Worm (Caenorhabditis elegans) whole organism, midembryonic: ENCODE measurements around the gene srt-65.

Experiments
- T22C8.4 ChIP-seq: fragments of 200-800 bp; sonication (Bioruptor generic); IDR thresholded peaks from 2 replicates; pipeline ENCODE4 v1.3.6; 2022; ENCODE audit warnings: missing genetic modification characterization, missing compliant biosample characterization
- cog-1 ChIP-seq: sonication (generic microtip); optimal IDR thresholded peaks from 2 replicates; lab custom pipeline; 2016; ENCODE audit warnings: missing genetic modification characterization, missing compliant biosample characterization
- flt-1 ChIP-seq: fragments of 200-800 bp; sonication (Bioruptor generic); IDR thresholded peaks from 2 replicates; pipeline ENCODE4 v1.3.6; 2022; ENCODE audit warnings: missing genetic modification characterization, missing compliant biosample characterization
- klf-2 ChIP-seq: fragments of 200-800 bp; sonication (Bioruptor generic); conservative IDR thresholded peaks from 2 replicates; pipeline ENCODE4 v1.3.6; 2022; ENCODE audit warnings: missing genetic modification reagents, missing genetic modification characterization, missing compliant biosample characterization
- med-1 ChIP-seq: sonication (generic microtip); optimal IDR thresholded peaks from 2 replicates; lab custom pipeline; 2017; ENCODE audit warnings: missing genetic modification characterization, mild to moderate bottlenecking, missing compliant biosample characterization, antibody characterized with exemption, missing genetic modification reagents; ENCODE audit not compliant: insufficient read depth
- ref-1 ChIP-seq: fragments of 200-800 bp; sonication (Bioruptor generic); conservative IDR thresholded peaks from 2 replicates; pipeline ENCODE4 v1.3.6; 2022; ENCODE audit warnings: missing genetic modification reagents, missing genetic modification characterization, missing compliant biosample characterization
- tab-1 ChIP-seq: fragments of 200-800 bp; sonication (Bioruptor generic); IDR thresholded peaks from 2 replicates; pipeline ENCODE4 v1.3.6; 2022; ENCODE audit warnings: missing genetic modification characterization, missing compliant biosample characterization
- ztf-23 ChIP-seq: fragments of 200-800 bp; sonication (Bioruptor generic); IDR thresholded peaks from 2 replicates; pipeline ENCODE4 v1.3.6; 2022; ENCODE audit warnings: missing genetic modification reagents, missing genetic modification characterization, missing compliant biosample characterization
- ztf-29 ChIP-seq: fragments of 200-800 bp; sonication (Bioruptor generic); IDR thresholded peaks from 2 replicates; pipeline ENCODE4 v1.3.6; 2022; ENCODE audit warnings: missing genetic modification reagents, missing genetic modification characterization, missing compliant biosample characterization

DNA sequence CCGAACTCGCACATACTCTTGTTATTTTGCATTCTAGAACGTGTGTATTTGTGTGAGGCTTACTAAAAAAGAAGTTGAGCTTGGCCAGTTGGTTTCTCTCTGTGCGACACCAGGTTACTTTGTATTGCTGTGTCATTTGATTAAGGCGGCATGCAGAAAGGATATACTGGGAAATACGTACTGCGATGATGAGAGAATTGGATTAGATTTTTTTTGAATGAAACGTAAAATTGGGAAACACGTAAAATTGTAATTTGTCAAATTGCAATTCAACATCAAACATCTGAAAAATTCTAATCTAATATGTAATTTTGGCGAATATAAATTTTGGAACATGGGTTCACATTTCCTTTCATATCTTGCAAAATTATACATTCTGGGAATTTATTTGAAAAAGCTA, 28.9 kb downstream of the srt-65 start, which contains the start of gene srh-129:
- TF ChIP-seq med-1 (GFP tag; lab: Kevin White, UChicago): no peak
- no peak for TF ChIP-seq flt-1 (GFP tag; lab: Robert Waterston, UW)
- TF ChIP-seq ztf-23 (GFP tag; lab: Robert Waterston, UW): no peak
- no peak for TF ChIP-seq klf-2 (GFP tag; lab: Robert Waterston, UW)
- no peak for TF ChIP-seq T22C8.4 (GFP tag; lab: Robert Waterston, UW)
- TF ChIP-seq ztf-29 (GFP tag; lab: Robert Waterston, UW): no peak
- TF ChIP-seq cog-1 (tag; lab: Kevin White, UChicago): no peak
- TF ChIP-seq tab-1 (GFP tag; lab: Robert Waterston, UW): no peak
- TF ChIP-seq ref-1 (GFP tag; lab: Robert Waterston, UW): no peak
